Worm (Caenorhabditis elegans): ENCODE results near the gene F01G10.6.
A peak's percentile ranks its signal among the peaks of the same experiment; 100 is the strongest.

The F01G10.6 gene

DNA sequence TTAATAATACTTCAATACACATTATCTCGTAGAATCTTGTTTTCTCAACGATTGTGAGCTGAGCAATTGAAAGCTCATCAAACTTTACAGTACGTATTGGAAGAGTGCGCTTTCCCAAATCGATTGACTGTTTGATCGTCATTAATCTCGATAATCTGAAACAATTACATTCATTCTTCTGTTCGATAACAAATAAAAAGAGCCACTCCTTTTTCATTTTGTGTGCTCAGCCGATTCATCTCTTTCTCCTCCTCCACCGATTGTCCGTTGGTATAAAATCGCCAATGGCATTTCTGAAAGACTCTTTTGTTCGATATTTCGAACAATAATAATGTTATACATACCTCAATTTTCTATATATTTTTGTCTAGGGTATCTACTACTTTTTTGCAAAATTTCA lies 3.7 kb downstream of the F01G10.6 start, which contains the start of gene nas-12:
TSS of gene nas-12 (plus strand) at position 301 of the 400 bp plus-strand sequence.
- TF ChIP-seq mdl-1 (tag; optimal IDR thresholded peaks at IDR 0.05) (no peak), ceh-20 (GFP tag; IDR thresholded peaks at IDR 0.05) (no peak), unc-62 (GFP tag; optimal IDR thresholded peaks at IDR 0.05 in 1 of 2) (no peak), unc-62 (tag; optimal IDR thresholded peaks at IDR 0.05) (no peak), Y105C5A.15 (GFP tag; IDR thresholded peaks at IDR 0.05) (no peak), daf-16 (GFP tag; optimal IDR thresholded peaks at IDR 0.05) (no peak), daf-16 (tag; optimal IDR thresholded peaks at IDR 0.05) (no peak), mep-1 (tag; optimal IDR thresholded peaks at IDR 0.05) (no peak), daf-19 (GFP tag; conservative IDR thresholded peaks at IDR 0.05) (no peak), lsy-2 (tag; optimal IDR thresholded peaks at IDR 0.05) (no peak), mdt-29 (GFP tag; IDR thresholded peaks at IDR 0.05) (no peak), nhr-76 (tag; optimal IDR thresholded peaks at IDR 0.05) (no peak)

DNA sequence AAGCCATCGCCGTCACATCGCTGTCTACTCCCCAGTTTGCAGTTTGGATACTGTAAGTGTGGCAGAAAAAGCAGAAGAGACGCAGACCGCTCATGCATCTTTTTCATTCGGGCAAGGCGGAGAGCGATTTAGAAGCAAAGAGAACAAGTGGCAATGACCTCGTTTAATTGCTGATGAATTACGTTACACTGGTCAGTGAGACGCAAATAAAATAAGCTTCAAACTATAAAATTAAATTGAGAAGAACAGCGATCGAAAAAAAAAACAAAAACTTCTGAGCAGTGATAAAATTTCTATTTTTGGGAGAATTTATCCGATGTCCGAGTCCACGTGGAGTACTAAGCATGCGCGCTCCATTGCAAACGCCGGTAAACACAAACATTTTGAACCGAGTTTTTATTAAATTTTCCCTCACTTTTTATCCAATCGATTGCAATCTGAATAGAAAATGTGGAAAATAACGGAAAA lies 5.3 kb downstream of the F01G10.6 start, which contains the start of gene C24F3.2:
TSS of gene C24F3.2 (plus strand) at position 418 of the 468 bp plus-strand sequence.
- TF ChIP-seq fkh-10 (GFP tag; optimal IDR thresholded peaks at IDR 0.05): no peak
- TF ChIP-seq T20F7.1 (GFP tag; optimal IDR thresholded peaks at IDR 0.05): no peak
- TF ChIP-seq aha-1 (tag): peak; percentile 95
- no peak for TF ChIP-seq mep-1 (tag; optimal IDR thresholded peaks at IDR 0.05)
- TF ChIP-seq zip-11 (GFP tag; IDR thresholded peaks at IDR 0.05): no peak
- TF ChIP-seq madf-9 (GFP tag; conservative IDR thresholded peaks at IDR 0.05): no peak
- TF ChIP-seq spr-1 (tag; optimal IDR thresholded peaks at IDR 0.05): no peak
- TF ChIP-seq arid-1 (GFP tag; conservative IDR thresholded peaks at IDR 0.05): 0 out of 2 replicates have a peak, but pooled peaks have one; percentile 38
- no peak for TF ChIP-seq daf-8 (GFP tag; IDR thresholded peaks at IDR 0.05)
- no peak for TF ChIP-seq zfp-2 (tag; optimal IDR thresholded peaks at IDR 0.05)
- no peak for TF ChIP-seq mxl-2 (GFP tag; conservative IDR thresholded peaks at IDR 0.05)
- no peak for TF ChIP-seq nhr-111 (GFP tag; optimal IDR thresholded peaks at IDR 0.05)
- no peak for TF ChIP-seq lin-15B (tag; optimal IDR thresholded peaks at IDR 0.05)
- no peak for TF ChIP-seq ceh-62 (tag; optimal IDR thresholded peaks at IDR 0.05)
- TF ChIP-seq lin-39 (tag; optimal IDR thresholded peaks at IDR 0.05): no peak
- no peak for TF ChIP-seq set-16 (GFP tag; IDR thresholded peaks at IDR 0.05)
- TF ChIP-seq nhr-28 (tag; optimal IDR thresholded peaks at IDR 0.05): peak; percentile 57
- TF ChIP-seq rbr-2 (tag; optimal IDR thresholded peaks at IDR 0.05): peak; percentile 52
- TF ChIP-seq F37D6.2 (tag; optimal IDR thresholded peaks at IDR 0.05): no peak
- no peak for TF ChIP-seq egl-43 (GFP tag; IDR thresholded peaks at IDR 0.05)
- no peak for TF ChIP-seq F26F4.8 (GFP tag; conservative IDR thresholded peaks at IDR 0.05)
- peak; percentile 58 for TF ChIP-seq nhr-25 (tag; optimal IDR thresholded peaks at IDR 0.05; ENCODE audit: borderline replicate concordance, insufficient read depth)
- peak; percentile 68 for TF ChIP-seq hmg-1.1 (GFP tag; IDR thresholded peaks at IDR 0.05)
- no peak for TF ChIP-seq lin-29 (GFP tag; IDR thresholded peaks at IDR 0.05)
- no peak for TF ChIP-seq nhr-76 (tag; optimal IDR thresholded peaks at IDR 0.05)
- TF ChIP-seq duxl-1 (tag; optimal IDR thresholded peaks at IDR 0.05; ENCODE audit: poor library complexity): no peak
- TF ChIP-seq ctbp-1 (GFP tag; IDR thresholded peaks at IDR 0.05): no peak
- TF ChIP-seq lsy-2 (tag; optimal IDR thresholded peaks at IDR 0.05): peak; percentile 79 to 97
- TF ChIP-seq ZK337.2 (GFP tag; IDR thresholded peaks at IDR 0.05): no peak
- TF ChIP-seq mdl-1 (tag; optimal IDR thresholded peaks at IDR 0.05): no peak
- TF ChIP-seq unc-62 (GFP tag; optimal IDR thresholded peaks at IDR 0.05 in 1 of 2): peak in 1 of 2 experiments; percentile 98
- TF ChIP-seq unc-62 (tag; optimal IDR thresholded peaks at IDR 0.05): no peak
- TF ChIP-seq F10B5.3 (tag; optimal IDR thresholded peaks at IDR 0.05): no peak
- peak; percentile 58 for TF ChIP-seq hlh-30 (tag; optimal IDR thresholded peaks at IDR 0.05; ENCODE audit: insufficient read depth)
- TF ChIP-seq mxl-3 (GFP tag; optimal IDR thresholded peaks at IDR 0.05): peak; percentile 88
- peak; percentile 7 for TF ChIP-seq nhr-6 (tag; optimal IDR thresholded peaks at IDR 0.05)
- TF ChIP-seq Y5F2A.4 (GFP tag; optimal IDR thresholded peaks at IDR 0.05): no peak
- no peak for TF ChIP-seq spr-3 (GFP tag; optimal IDR thresholded peaks at IDR 0.05)
- TF ChIP-seq lim-7 (GFP tag; IDR thresholded peaks at IDR 0.05): no peak
- TF ChIP-seq mes-2 (tag; optimal IDR thresholded peaks at IDR 0.05; ENCODE audit: poor library complexity, severe bottlenecking): peak; percentile 57
- no peak for TF ChIP-seq vab-7 (GFP tag; IDR thresholded peaks at IDR 0.05)
- no peak for TF ChIP-seq ceh-32 (tag; optimal IDR thresholded peaks at IDR 0.05; ENCODE audit: poor library complexity)
- TF ChIP-seq gei-8 (GFP tag; optimal IDR thresholded peaks at IDR 0.05): no peak

All from whole organism, L4 larva.